Worm (Caenorhabditis elegans): ENCODE measurements around the gene T05B9.2.

T05B9.2 gene

ce11 chrII:11259766-11260165 lies 4.1 kb downstream of the T05B9.2 start (continued):
- TF ChIP-seq lag-1 (GFP tag; IDR thresholded peaks at IDR 0.05) (no peak), pha-4 (tag; optimal IDR thresholded peaks at IDR 0.05) (no peak), F57C9.4 (tag; optimal IDR thresholded peaks at IDR 0.05) (no peak), let-607 (tag; optimal IDR thresholded peaks at IDR 0.05) (no peak), lin-54 (GFP tag; optimal IDR thresholded peaks at IDR 0.05) (peak; percentile 36), ekl-4 (GFP tag; IDR thresholded peaks at IDR 0.05) (peak; percentile 64), F22D6.2 (tag; optimal IDR thresholded peaks at IDR 0.05) (no peak), tbx-9 (tag; optimal IDR thresholded peaks at IDR 0.05; ENCODE audit: borderline replicate concordance) (no peak), C06A6.2 (GFP tag; conservative IDR thresholded peaks at IDR 0.05) (no peak), mcd-1 (GFP tag; IDR thresholded peaks at IDR 0.05) (0 out of 2 replicates have a peak, but pooled peaks have one; percentile 30), F55B11.4 (tag; optimal IDR thresholded peaks at IDR 0.05; ENCODE audit: borderline replicate concordance, insufficient read depth) (no peak), Y53G8AR.9 (GFP tag; conservative IDR thresholded peaks at IDR 0.05) (peak; percentile 74; the same call in 1 of the 2 replicates), madf-6 (GFP tag; IDR thresholded peaks at IDR 0.05) (peak; percentile 73), somi-1 (GFP tag; optimal IDR thresholded peaks at IDR 0.05) (no peak), repo-1 (tag; optimal IDR thresholded peaks at IDR 0.05) (no peak), lsl-1 (GFP tag; optimal IDR thresholded peaks at IDR 0.05) (peak; percentile 25), nhr-90 (tag; optimal IDR thresholded peaks at IDR 0.05) (no peak), lin-26 (GFP tag; IDR thresholded peaks at IDR 0.05) (peak; percentile 71; the same call in 1 of the 2 replicates), hrde-1 (tag; optimal IDR thresholded peaks at IDR 0.05; ENCODE audit: borderline replicate concordance) (peak; percentile 83), tbp1 (GFP tag; optimal IDR thresholded peaks at IDR 0.05) (peak; percentile 2), Y79H2A.3 (GFP tag; conservative IDR thresholded peaks at IDR 0.05) (peak; percentile 62; the same call in 1 of the 2 replicates), gei-17 (GFP tag; optimal IDR thresholded peaks at IDR 0.05) (no peak), rcor-1 (GFP tag; IDR thresholded peaks at IDR 0.05) (peak; percentile 39; the same call in 1 of the 2 replicates), attf-5 (GFP tag; optimal IDR thresholded peaks at IDR 0.05) (no peak), F33H1.4 (GFP tag; IDR thresholded peaks at IDR 0.05) (0 out of 2 replicates have a peak, but pooled peaks have one; percentile 18), Y67H2A.10 (GFP tag; conservative IDR thresholded peaks at IDR 0.05) (no peak), let-526 (GFP tag; IDR thresholded peaks at IDR 0.05) (0 out of 2 replicates have a peak, but pooled peaks have one; percentile 20), attf-6 (GFP tag; IDR thresholded peaks at IDR 0.05) (no peak), snpc-1.3 (tag; optimal IDR thresholded peaks at IDR 0.05; ENCODE audit: insufficient read depth) (no peak)

ce11 chrII:11261173-11261572 lies 5.5 kb downstream of the T05B9.2 start, which contains the start of gene T05B9.1:
Gene T05B9.1, minus strand, starts transcription at chrII:11261192.
- TF ChIP-seq efl-1 (GFP tag; optimal IDR thresholded peaks at IDR 0.05) (peak; percentile 38), dox-1 (GFP tag; IDR thresholded peaks at IDR 0.05) (0 out of 2 replicates have a peak, but pooled peaks have one; percentile 6), madf-3 (GFP tag; IDR thresholded peaks at IDR 0.05) (peak; percentile 95), lsl-1 (GFP tag; optimal IDR thresholded peaks at IDR 0.05) (peak; percentile 81), cebp-1 (GFP tag; IDR thresholded peaks at IDR 0.05) (no peak), cebp-1 (tag; optimal IDR thresholded peaks at IDR 0.05) (no peak)

ce11 chrII:11268822-11269221 lies 13.2 kb downstream of the T05B9.2 start, which contains the start of gene cut-1:
Gene cut-1, plus strand, starts transcription at chrII:11269122.
- TF ChIP-seq hmg-20 (GFP tag; IDR thresholded peaks at IDR 0.05) = no peak
- TF ChIP-seq attf-3 (GFP tag; conservative IDR thresholded peaks at IDR 0.05) = no peak
- TF ChIP-seq F22D6.2 (tag; optimal IDR thresholded peaks at IDR 0.05) = no peak
- TF ChIP-seq lin-26 (GFP tag; IDR thresholded peaks at IDR 0.05) = no peak
- no peak for TF ChIP-seq hrde-1 (tag; optimal IDR thresholded peaks at IDR 0.05; ENCODE audit: borderline replicate concordance)
- no peak for TF ChIP-seq lag-1 (GFP tag; IDR thresholded peaks at IDR 0.05)
- TF ChIP-seq ceh-40 (GFP tag; IDR thresholded peaks at IDR 0.05) = no peak
- no peak for TF ChIP-seq sea-2 (GFP tag; IDR thresholded peaks at IDR 0.05)
